Worm (Caenorhabditis elegans) whole organism, L4 larva: ENCODE data around the gene srh-195.

Source experiments
- ceh-82 ChIP-seq: sonication (generic microtip); optimal IDR thresholded peaks from 2 replicates; lab custom pipeline; 2017; ENCODE audit warnings: missing biosample characterization, missing genetic modification characterization
- cey-2 ChIP-seq: sonication (generic microtip); optimal IDR thresholded peaks from 3 replicates; lab custom pipeline; 2017; ENCODE audit warnings: missing genetic modification characterization, mild to moderate bottlenecking, missing compliant biosample characterization, antibody characterized with exemption, borderline replicate concordance; ENCODE audit not compliant: insufficient read depth
- daf-12 ChIP-seq: fragments of 150-350 bp; optimal IDR thresholded peaks from 2 replicates; lab custom pipeline; 2014; ENCODE audit warnings: missing biosample characterization, missing genetic modification reagents, missing genetic modification characterization
- egl-27 ChIP-seq: sonication (generic microtip); optimal IDR thresholded peaks from 3 replicates; lab custom pipeline; 2017; ENCODE audit warnings: missing biosample characterization, missing genetic modification reagents, missing genetic modification characterization
- fkh-10 ChIP-seq: fragments of 150-350 bp; optimal IDR thresholded peaks from 2 replicates; lab custom pipeline; 2014; ENCODE audit warnings: missing biosample characterization, missing genetic modification reagents, missing genetic modification characterization
- lim-7 ChIP-seq: fragments of 200-800 bp; sonication (Bioruptor generic); IDR thresholded peaks from 2 replicates; pipeline ENCODE4 v1.3.6; 2022; ENCODE audit warnings: missing genetic modification characterization, missing compliant biosample characterization
- mdl-1 ChIP-seq, 2 experiments: fragments of 150-350 bp in 1 of 2; sonication (generic microtip) in 1 of 2; optimal IDR thresholded peaks; 2 replicates each; lab custom pipeline; 2014 to 2017; ENCODE audit warnings: missing biosample characterization in 2 of 2, missing genetic modification characterization in 2 of 2
- nhr-11 ChIP-seq: fragments of 150-350 bp; optimal IDR thresholded peaks from 2 replicates; lab custom pipeline; 2014; ENCODE audit warnings: missing biosample characterization, missing genetic modification characterization
- nhr-237 ChIP-seq: sonication (generic microtip); optimal IDR thresholded peaks from 2 replicates; lab custom pipeline; 2017; ENCODE audit warnings: missing biosample characterization, missing genetic modification characterization
- nhr-28 ChIP-seq: fragments of 150-350 bp; optimal IDR thresholded peaks from 2 replicates; lab custom pipeline; 2014; ENCODE audit warnings: missing biosample characterization, missing genetic modification characterization
- nhr-41 ChIP-seq: fragments of 200-800 bp; sonication (Bioruptor generic); IDR thresholded peaks from 2 replicates; pipeline ENCODE4 v1.3.6; 2022; ENCODE audit warnings: missing genetic modification reagents, missing genetic modification characterization, missing compliant biosample characterization
- snpc-4 ChIP-seq: fragments of 150-350 bp; optimal IDR thresholded peaks from 2 replicates; lab custom pipeline; 2014; ENCODE audit warnings: missing biosample characterization, missing genetic modification characterization
- unc-62 ChIP-seq, 3 experiments: fragments of 150-350 bp in 1 of 3; sonication (generic microtip); optimal IDR thresholded peaks in 2 of 3; peaks in 1 of 3; 1 replicate in 1 of 3; 2 replicates in 2 of 3; lab custom pipeline; 2014 to 2017; ENCODE audit warnings: missing biosample characterization in 3 of 3, missing genetic modification characterization in 3 of 3, missing genetic modification reagents in 3 of 3, missing genotype in 1 of 3

DNA sequence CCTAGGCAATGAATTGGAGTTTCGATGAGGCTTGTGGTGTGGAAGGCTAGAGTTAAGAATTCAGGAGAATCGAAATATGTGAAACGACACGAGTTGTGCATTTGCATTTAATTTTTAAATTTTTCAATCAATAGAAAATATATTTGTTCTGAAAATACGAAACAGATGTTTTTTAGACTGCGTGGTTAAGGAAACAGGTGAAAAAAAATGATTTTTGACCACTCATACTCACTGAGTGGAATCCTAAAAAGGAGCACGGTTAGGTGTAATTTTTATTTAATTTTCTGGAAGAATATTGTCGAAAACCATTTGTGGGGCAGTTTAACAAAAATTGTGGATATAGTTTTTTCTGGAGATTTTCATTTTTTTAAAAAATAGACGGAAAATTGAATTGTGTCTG lies at the start of gene srh-195:
- no peak for TF ChIP-seq lim-7 (GFP tag; lab: Robert Waterston, UW)
- no peak for TF ChIP-seq daf-12 (tag; lab: Kevin White, UChicago)
- no peak for TF ChIP-seq nhr-11 (tag; lab: Kevin White, UChicago)
- TF ChIP-seq nhr-28 (tag; lab: Kevin White, UChicago) = no peak
- TF ChIP-seq mdl-1 (tag; optimal IDR thresholded peaks at IDR 0.05; lab: Kevin White, UChicago) = no peak
- TF ChIP-seq egl-27 (tag; lab: Kevin White, UChicago) = no peak
- no peak for TF ChIP-seq ceh-82 (tag; lab: Kevin White, UChicago)
- no peak for TF ChIP-seq cey-2
- TF ChIP-seq nhr-41 = no peak
- no peak for TF ChIP-seq fkh-10 (GFP tag; lab: Kevin White, UChicago)
- TF ChIP-seq unc-62 (GFP tag; optimal IDR thresholded peaks at IDR 0.05 in 1 of 2; lab: Kevin White, UChicago) = no peak
- TF ChIP-seq unc-62 (tag; optimal IDR thresholded peaks at IDR 0.05; lab: Kevin White, UChicago) = no peak
- no peak for TF ChIP-seq nhr-237 (tag; lab: Kevin White, UChicago)
- no peak for TF ChIP-seq snpc-4 (tag; lab: Kevin White, UChicago)
